Fruit fly (Drosophila melanogaster) Kc167 (cell line): ENCODE data around the gene Naam.

Experiments
- Myc ChIP-seq: fragments of >200 bp; optimal IDR thresholded peaks from 2 replicates; lab custom pipeline; 2017; ENCODE audit warnings: missing external identifiers
- Sin3A ChIP-seq: fragments of >200 bp; optimal IDR thresholded peaks from 2 replicates; lab custom pipeline; 2018; ENCODE audit warnings: missing external identifiers
- insv ChIP-seq: fragments of >200 bp; optimal IDR thresholded peaks from 3 replicates; lab custom pipeline; 2018; ENCODE audit warnings: missing external identifiers
- psq ChIP-seq: fragments of >200 bp; optimal IDR thresholded peaks from 2 replicates; lab custom pipeline; 2017; ENCODE audit warnings: missing external identifiers
- ttk ChIP-seq: sonication (Bioruptor generic); optimal IDR thresholded peaks from 2 replicates; lab custom pipeline; 2017; ENCODE audit warnings: missing external identifiers

- no peak for TF ChIP-seq Sin3A (lab: Kevin White, UChicago)
- TF ChIP-seq psq: no peak
- TF ChIP-seq Myc (lab: Kevin White, UChicago): no peak
- TF ChIP-seq ttk: no peak
- no peak for TF ChIP-seq insv (lab: Kevin White, UChicago)
Observed at dm6 chr3R:19638004-19638403, 33.2 kb upstream of the Naam start.
